Worm (Caenorhabditis elegans) whole organism, midembryonic: ENCODE measurements around the gene R12A1.3.

ENCODE experiments used
- flt-1 ChIP-seq: fragments of 200-800 bp; sonication (Bioruptor generic); IDR thresholded peaks from 2 replicates; pipeline ENCODE4 v1.3.6; 2022; ENCODE audit warnings: missing genetic modification characterization, missing compliant biosample characterization
- ztf-23 ChIP-seq: fragments of 200-800 bp; sonication (Bioruptor generic); IDR thresholded peaks from 2 replicates; pipeline ENCODE4 v1.3.6; 2022; ENCODE audit warnings: missing genetic modification reagents, missing genetic modification characterization, missing compliant biosample characterization

DNA sequence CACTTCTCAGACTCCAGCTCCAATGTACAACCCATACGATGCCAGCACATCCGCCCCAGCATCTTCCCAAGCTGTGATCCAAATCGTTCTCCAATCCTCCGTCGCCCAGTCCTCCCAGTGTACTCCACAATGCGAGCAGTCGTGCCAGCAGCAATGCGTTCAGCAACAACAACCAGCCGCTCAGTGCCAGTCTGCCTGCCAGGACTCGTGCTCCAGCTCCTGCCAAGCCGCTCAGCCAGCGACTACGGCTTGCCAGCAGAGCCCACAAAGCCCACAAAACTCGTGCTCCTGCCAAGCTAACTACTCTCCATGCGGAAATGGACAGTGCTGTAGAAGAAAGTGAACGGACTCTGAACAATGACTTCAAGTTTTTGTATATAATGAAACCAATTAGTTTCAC, 40.3 kb upstream of the R12A1.3 start:
- TF ChIP-seq flt-1 (GFP tag; lab: Robert Waterston, UW) (no peak), ztf-23 (GFP tag; lab: Robert Waterston, UW) (no peak)
